Worm (Caenorhabditis elegans): ENCODE measurements around the gene B0035.13.

ce11 chrIV:11269483-11269882 is 37.0 kb downstream of the B0035.13 start:
- TF ChIP-seq dmd-9 (GFP tag; IDR thresholded peaks at IDR 0.05) = no peak
- no peak for TF ChIP-seq mdl-1 (tag; optimal IDR thresholded peaks at IDR 0.05)
- no peak for TF ChIP-seq ceh-82 (tag; optimal IDR thresholded peaks at IDR 0.05)
- no peak for TF ChIP-seq ZK546.5 (tag; optimal IDR thresholded peaks at IDR 0.05)
- no peak for TF ChIP-seq lin-13 (GFP tag; optimal IDR thresholded peaks at IDR 0.05)
- TF ChIP-seq T20F7.1 (GFP tag; optimal IDR thresholded peaks at IDR 0.05) = no peak
- TF ChIP-seq R02D3.7 (tag; optimal IDR thresholded peaks at IDR 0.05) = no peak
- TF ChIP-seq unc-39 (tag; optimal IDR thresholded peaks at IDR 0.05) = no peak
- TF ChIP-seq aha-1 (tag) = no peak
- no peak for TF ChIP-seq lin-1 (GFP tag; IDR thresholded peaks at IDR 0.05)
- TF ChIP-seq ztf-11 (tag; optimal IDR thresholded peaks at IDR 0.05) = no peak
- TF ChIP-seq ceh-32 (tag; optimal IDR thresholded peaks at IDR 0.05; ENCODE audit: poor library complexity) = no peak
- TF ChIP-seq aly-2 (tag; optimal IDR thresholded peaks at IDR 0.05) = no peak
- no peak for TF ChIP-seq unc-62 (GFP tag; optimal IDR thresholded peaks at IDR 0.05 in 1 of 2)
- TF ChIP-seq unc-62 (tag; optimal IDR thresholded peaks at IDR 0.05) = no peak

Measured in whole organism, L4 larva.